Fruit fly (Drosophila melanogaster) whole organism, prepupa: ENCODE results near the gene CG18269.

Experiments
- CG10631 ChIP-seq: fragments of 200-800 bp; sonication (Bioruptor generic); optimal IDR thresholded peaks from 2 replicates; lab custom pipeline; 2016; ENCODE audit warnings: missing biosample characterization, missing genetic modification characterization
- CG10669 ChIP-seq: fragments of 200-800 bp; sonication (Bioruptor generic); optimal IDR thresholded peaks from 3 replicates; lab custom pipeline; 2018; ENCODE audit warnings: missing biosample characterization, mild to moderate bottlenecking, missing genetic modification characterization, moderate library complexity
- CG11294 ChIP-seq: fragments of 200-800 bp; sonication (Bioruptor generic); IDR thresholded peaks from 2 replicates; pipeline ENCODE4 v1.3.6; 2022; ENCODE audit warnings: missing biosample characterization, missing genetic modification characterization
- CG11902 ChIP-seq: fragments of 200-800 bp; sonication (Bioruptor generic); optimal IDR thresholded peaks from 3 replicates; lab custom pipeline; 2016; ENCODE audit warnings: missing biosample characterization, missing genetic modification characterization
- CG15336 ChIP-seq: fragments of 200-800 bp; sonication (Bioruptor generic); IDR thresholded peaks from 2 replicates; pipeline ENCODE4 v1.3.6; 2022; ENCODE audit warnings: missing biosample characterization, missing genetic modification characterization
- CG1621 ChIP-seq: fragments of 200-800 bp; sonication (Bioruptor generic); optimal IDR thresholded peaks from 3 replicates; lab custom pipeline; 2018; ENCODE audit warnings: missing biosample characterization, mild to moderate bottlenecking, missing genetic modification characterization
- CG3032 ChIP-seq: fragments of 200-800 bp; optimal IDR thresholded peaks from 2 replicates; lab custom pipeline; 2019; ENCODE audit warnings: missing biosample characterization, mild to moderate bottlenecking, missing genetic modification characterization, moderate library complexity
- CG32006 ChIP-seq: fragments of 200-800 bp; sonication (Bioruptor generic); optimal IDR thresholded peaks from 3 replicates; lab custom pipeline; 2017; ENCODE audit warnings: missing biosample characterization, mild to moderate bottlenecking, missing genetic modification characterization
- CG34406 ChIP-seq: fragments of 200-800 bp; sonication (Bioruptor generic); optimal IDR thresholded peaks from 3 replicates; lab custom pipeline; 2016; ENCODE audit warnings: missing biosample characterization, missing genetic modification characterization
- CG3919 ChIP-seq: fragments of 200-800 bp; sonication (Bioruptor generic); optimal IDR thresholded peaks from 3 replicates; lab custom pipeline; 2016; ENCODE audit warnings: missing biosample characterization, missing genetic modification characterization
- CG4318 ChIP-seq: fragments of 200-800 bp; sonication (Bioruptor generic); optimal IDR thresholded peaks from 3 replicates; lab custom pipeline; 2017; ENCODE audit warnings: missing biosample characterization, mild to moderate bottlenecking, missing genetic modification characterization
- CG6808 ChIP-seq: fragments of 200-800 bp; sonication (Bioruptor generic); optimal IDR thresholded peaks from 3 replicates; lab custom pipeline; 2017; ENCODE audit warnings: missing biosample characterization, missing genetic modification characterization, mild to moderate bottlenecking, moderate library complexity, missing genetic modification reagents
- CG6854 ChIP-seq: fragments of 200-800 bp; sonication (Bioruptor generic); optimal IDR thresholded peaks from 2 replicates; lab custom pipeline; 2017; ENCODE audit warnings: missing biosample characterization, mild to moderate bottlenecking, missing genetic modification characterization
- CG8319 ChIP-seq: fragments of 200-800 bp; sonication (Bioruptor generic); optimal IDR thresholded peaks from 3 replicates; lab custom pipeline; 2016; ENCODE audit warnings: missing biosample characterization, missing genetic modification characterization
- CG9139 ChIP-seq: fragments of 200-800 bp; sonication (Bioruptor generic); optimal IDR thresholded peaks from 3 replicates; lab custom pipeline; 2017; ENCODE audit warnings: missing biosample characterization, mild to moderate bottlenecking, missing genetic modification characterization
- Eip75B ChIP-seq: fragments of 200-800 bp; sonication (Bioruptor generic); optimal IDR thresholded peaks from 3 replicates; lab custom pipeline; 2016; ENCODE audit warnings: missing biosample characterization, missing genetic modification characterization
- Eip78C ChIP-seq: fragments of 200-800 bp; sonication (Bioruptor generic); peaks from one replicate; lab custom pipeline; 2016; ENCODE audit warnings: missing biosample characterization, missing genetic modification characterization
- Eip93F ChIP-seq: fragments of 200-800 bp; sonication (Bioruptor generic); optimal IDR thresholded peaks from 2 replicates; lab custom pipeline; 2016; ENCODE audit warnings: missing biosample characterization, mild to moderate bottlenecking, missing genetic modification characterization
- Ets21C ChIP-seq: fragments of 200-800 bp; sonication (Bioruptor generic); optimal IDR thresholded peaks from 3 replicates; lab custom pipeline; 2016; ENCODE audit warnings: missing biosample characterization, missing genetic modification characterization
- Ets96B ChIP-seq: fragments of 200-800 bp; optimal IDR thresholded peaks from 2 replicates; lab custom pipeline; 2019; ENCODE audit warnings: missing biosample characterization, mild to moderate bottlenecking, missing genetic modification characterization, moderate library complexity
- Gug ChIP-seq: fragments of 200-800 bp; sonication (Bioruptor generic); IDR thresholded peaks from 2 replicates; pipeline ENCODE4 v1.3.6; 2022; ENCODE audit warnings: missing biosample characterization, missing genetic modification characterization
- Hr38 ChIP-seq: sonication (Bioruptor generic); optimal IDR thresholded peaks from 2 replicates; lab custom pipeline; 2016; ENCODE audit warnings: missing biosample characterization, missing genetic modification characterization
- Hr39 ChIP-seq: fragments of 200-800 bp; sonication (Bioruptor generic); optimal IDR thresholded peaks from 2 replicates; lab custom pipeline; 2016; ENCODE audit warnings: missing biosample characterization, missing genetic modification characterization
- Hr4 ChIP-seq: fragments of 200-800 bp; sonication (Bioruptor generic); optimal IDR thresholded peaks from 3 replicates; lab custom pipeline; 2016; ENCODE audit warnings: missing biosample characterization, missing genetic modification characterization
- Lpt ChIP-seq: fragments of 200-800 bp; sonication (Bioruptor generic); optimal IDR thresholded peaks from 3 replicates; lab custom pipeline; 2016; ENCODE audit warnings: missing biosample characterization, missing genetic modification characterization
- Met ChIP-seq: fragments of 200-800 bp; sonication (Bioruptor generic); optimal IDR thresholded peaks from 3 replicates; lab custom pipeline; 2016; ENCODE audit warnings: missing biosample characterization, missing genetic modification characterization
- Sox102F ChIP-seq: fragments of 200-800 bp; sonication (Bioruptor generic); optimal IDR thresholded peaks from 2 replicates; lab custom pipeline; 2016; ENCODE audit warnings: missing biosample characterization, mild to moderate bottlenecking, missing genetic modification characterization
- Sox15 ChIP-seq: fragments of 200-800 bp; sonication (Bioruptor generic); optimal IDR thresholded peaks from 3 replicates; lab custom pipeline; 2016; ENCODE audit warnings: missing biosample characterization, missing genetic modification characterization
- achi ChIP-seq: fragments of 200-800 bp; sonication (Bioruptor generic); optimal IDR thresholded peaks from 3 replicates; lab custom pipeline; 2016; ENCODE audit warnings: missing biosample characterization, missing genetic modification characterization
- acj6 ChIP-seq: fragments of 200-800 bp; sonication (Bioruptor generic); optimal IDR thresholded peaks from 3 replicates; lab custom pipeline; 2016; ENCODE audit warnings: missing biosample characterization, missing genetic modification characterization
- cyc ChIP-seq: fragments of 200-800 bp; sonication (Bioruptor generic); optimal IDR thresholded peaks from 3 replicates; lab custom pipeline; 2016; ENCODE audit warnings: missing biosample characterization, missing genetic modification characterization
- dac ChIP-seq: fragments of 200-800 bp; sonication (Bioruptor generic); optimal IDR thresholded peaks from 2 replicates; lab custom pipeline; 2017; ENCODE audit warnings: missing biosample characterization, mild to moderate bottlenecking, missing genetic modification characterization
- esn ChIP-seq: fragments of 200-800 bp; sonication (Bioruptor generic); optimal IDR thresholded peaks from 2 replicates; lab custom pipeline; 2016; ENCODE audit warnings: missing biosample characterization, mild to moderate bottlenecking, missing genetic modification characterization, moderate library complexity
- fd59A ChIP-seq: fragments of 200-800 bp; sonication (Bioruptor generic); optimal IDR thresholded peaks from 2 replicates; lab custom pipeline; 2017; ENCODE audit warnings: missing biosample characterization, mild to moderate bottlenecking, missing genetic modification characterization, missing genetic modification reagents
- fd85E ChIP-seq: fragments of 200-800 bp; sonication (Bioruptor generic); optimal IDR thresholded peaks from 3 replicates; lab custom pipeline; 2016; ENCODE audit warnings: missing biosample characterization, missing genetic modification characterization
- lz ChIP-seq: fragments of 200-800 bp; sonication (Bioruptor generic); optimal IDR thresholded peaks from 3 replicates; lab custom pipeline; 2016; ENCODE audit warnings: missing biosample characterization, missing genetic modification characterization
- pdm3 ChIP-seq: fragments of 200-800 bp; sonication (Bioruptor generic); optimal IDR thresholded peaks from 3 replicates; lab custom pipeline; 2016; ENCODE audit warnings: missing biosample characterization, missing genetic modification characterization
- ss ChIP-seq, 2 experiments: fragments of 200-800 bp; sonication (Bioruptor generic); optimal IDR thresholded peaks; 2 replicates in 1 of 2; 3 replicates in 1 of 2; lab custom pipeline; 2017 to 2018; ENCODE audit warnings: mild to moderate bottlenecking in 2 of 2, missing biosample characterization in 2 of 2, missing genetic modification characterization in 2 of 2, moderate library complexity in 1 of 2
- svp ChIP-seq: fragments of 200-800 bp; sonication (Bioruptor generic); peaks from one replicate; lab custom pipeline; 2016; ENCODE audit warnings: missing biosample characterization, missing genetic modification characterization
- topi ChIP-seq: fragments of 200-800 bp; sonication (Bioruptor generic); optimal IDR thresholded peaks from 3 replicates; lab custom pipeline; 2016; ENCODE audit warnings: missing biosample characterization, missing genetic modification characterization
- vri ChIP-seq: fragments of 200-800 bp; sonication (Bioruptor generic); optimal IDR thresholded peaks from 3 replicates; lab custom pipeline; 2016; ENCODE audit warnings: missing biosample characterization, mild to moderate bottlenecking, missing genetic modification characterization

Gene CG18269

dm6 chr2L:5569503-5569902 lies 17.9 kb downstream of the CG18269 start (continued):
- peak; percentile 33 for TF ChIP-seq CG4318 (GFP tag; lab: Kevin White, UChicago)
- TF ChIP-seq Ets96B (tag; lab: Kevin White, UChicago), result peak; percentile 54
- TF ChIP-seq Sox102F (GFP tag; lab: Kevin White, UChicago), result peak; percentile 39
- TF ChIP-seq Hr4 (GFP tag; lab: Kevin White, UChicago), result peak; percentile 54
- peak; percentile 40 for TF ChIP-seq lz
- TF ChIP-seq achi (GFP tag; lab: Kevin White, UChicago), result peak; percentile 31
- TF ChIP-seq Gug, result 0 out of 2 replicates have a peak, but pooled peaks have one; percentile 34
- TF ChIP-seq Met (GFP tag; lab: Kevin White, UChicago), result peak; percentile 40
- TF ChIP-seq Ets21C (GFP tag; lab: Kevin White, UChicago), result peak; percentile 15
- TF ChIP-seq CG1621 (tag; lab: Kevin White, UChicago), result peak; percentile 18
- TF ChIP-seq Eip93F (GFP tag; lab: Kevin White, UChicago), result no peak
- no peak for TF ChIP-seq CG11294 (GFP tag; lab: Robert Waterston, UW)
- TF ChIP-seq Sox15 (GFP tag; lab: Kevin White, UChicago), result no peak

dm6 chr2L:5581016-5581415 lies 29.4 kb downstream of the CG18269 start, which contains the start of gene CG14011:
Gene CG14011 (minus strand): TSS chr2L:5581116.
- TF ChIP-seq Eip93F (GFP tag; lab: Kevin White, UChicago) (no peak), svp (GFP tag; lab: Kevin White, UChicago) (peak; percentile 6)

- TF ChIP-seq CG9139 (GFP tag; lab: Kevin White, UChicago) (no peak), CG6854 (no peak), CG6808 (GFP tag; lab: Kevin White, UChicago) (no peak), vri (GFP tag; lab: Kevin White, UChicago) (no peak), CG10631 (GFP tag; lab: Kevin White, UChicago) (no peak), Met (GFP tag; lab: Kevin White, UChicago) (no peak), acj6 (GFP tag; lab: Kevin White, UChicago) (no peak)
Measured at dm6 chr2L:5588314-5588713, 36.7 kb downstream of the CG18269 start, which contains the start of gene CG7251. Gene CG7251 (minus strand): TSS chr2L:5588414.

- TF ChIP-seq CG4318 (GFP tag; lab: Kevin White, UChicago), result no peak
- TF ChIP-seq CG32006 (GFP tag; lab: Kevin White, UChicago), result no peak
- TF ChIP-seq CG3919 (GFP tag; lab: Kevin White, UChicago), result no peak
- no peak for TF ChIP-seq Hr38
- no peak for TF ChIP-seq Hr39 (GFP tag; lab: Kevin White, UChicago)
- TF ChIP-seq Eip93F (GFP tag; lab: Kevin White, UChicago), result no peak
- no peak for TF ChIP-seq fd59A (GFP tag; lab: Kevin White, UChicago)
- no peak for TF ChIP-seq CG10669 (GFP tag; lab: Kevin White, UChicago)
- TF ChIP-seq acj6 (GFP tag; lab: Kevin White, UChicago), result no peak
- TF ChIP-seq cyc (GFP tag; lab: Kevin White, UChicago), result no peak
- TF ChIP-seq Eip75B (GFP tag; lab: Kevin White, UChicago), result no peak
- no peak for TF ChIP-seq Sox102F (GFP tag; lab: Kevin White, UChicago)
- TF ChIP-seq CG8319, result no peak
- TF ChIP-seq Gug, result no peak
- no peak for TF ChIP-seq CG34406 (GFP tag; lab: Kevin White, UChicago)
Measured at dm6 chr2L:5593839-5594238, 42.2 kb downstream of the CG18269 start.

dm6 chr2L:5596533-5596932 lies 44.9 kb downstream of the CG18269 start, which contains the start of gene CG18266:
Gene CG18266 (plus strand): TSS chr2L:5596833.
- no peak for TF ChIP-seq Ets21C (GFP tag; lab: Kevin White, UChicago)
- TF ChIP-seq acj6 (GFP tag; lab: Kevin White, UChicago), result no peak
- TF ChIP-seq ss (GFP tag; optimal IDR thresholded peaks at IDR 0.05; lab: Kevin White, UChicago), result no peak
- TF ChIP-seq Hr39 (GFP tag; lab: Kevin White, UChicago), result no peak
- TF ChIP-seq pdm3, result no peak
- TF ChIP-seq CG10631 (GFP tag; lab: Kevin White, UChicago), result no peak
- TF ChIP-seq Sox15 (GFP tag; lab: Kevin White, UChicago), result no peak
- no peak for TF ChIP-seq CG11902 (GFP tag; lab: Kevin White, UChicago)
- no peak for TF ChIP-seq CG3032 (tag; lab: Kevin White, UChicago)
- no peak for TF ChIP-seq Eip93F (GFP tag; lab: Kevin White, UChicago)
- TF ChIP-seq dac, result no peak
- TF ChIP-seq cyc (GFP tag; lab: Kevin White, UChicago), result no peak
- TF ChIP-seq Lpt (GFP tag; lab: Kevin White, UChicago), result no peak
- no peak for TF ChIP-seq topi (GFP tag; lab: Kevin White, UChicago)
- TF ChIP-seq fd85E (GFP tag; lab: Kevin White, UChicago), result no peak
- no peak for TF ChIP-seq CG1621 (tag; lab: Kevin White, UChicago)
- TF ChIP-seq Eip78C (GFP tag; lab: Kevin White, UChicago), result no peak
- TF ChIP-seq CG15336 (GFP tag; lab: Robert Waterston, UW), result no peak
- no peak for TF ChIP-seq esn
